Fruit fly (Drosophila melanogaster): Measurements from ENCODE around the gene Grip163.

Gene Grip163

dm6 chr3L:12030521-12030920, 32.6 kb upstream of the Grip163 start (continued):
- TF ChIP-seq CG4318 (GFP tag; optimal IDR thresholded peaks at IDR 0.05) (peak; percentile 18), Ets96B (tag; optimal IDR thresholded peaks at IDR 0.05) (peak; percentile 77), CG6808 (GFP tag; optimal IDR thresholded peaks at IDR 0.05) (peak; percentile 58), fkh (GFP tag; optimal IDR thresholded peaks at IDR 0.05) (no peak), CG3032 (tag; optimal IDR thresholded peaks at IDR 0.05) (peak; percentile 72), Met (GFP tag; optimal IDR thresholded peaks at IDR 0.05) (peak; percentile 54), CG9139 (GFP tag; optimal IDR thresholded peaks at IDR 0.05) (peak; percentile 15), CG11294 (GFP tag; IDR thresholded peaks at IDR 0.05) (no peak), CG6854 (GFP tag; optimal IDR thresholded peaks at IDR 0.05) (no peak), Smox (GFP tag; optimal IDR thresholded peaks at IDR 0.05) (no peak)

- TF ChIP-seq CG6792 (GFP tag; optimal IDR thresholded peaks at IDR 0.05) (no peak), CG8319 (GFP tag; optimal IDR thresholded peaks at IDR 0.05) (no peak), fkh (GFP tag; optimal IDR thresholded peaks at IDR 0.05) (no peak), Sox15 (GFP tag; optimal IDR thresholded peaks at IDR 0.05) (no peak), CG11762 (GFP tag; optimal IDR thresholded peaks at IDR 0.05; ENCODE audit: insufficient read depth) (no peak), CG6163 (GFP tag; IDR thresholded peaks at IDR 0.05) (0 out of 3 replicates have a peak, but pooled peaks have one; percentile 17), Hr38 (GFP tag; optimal IDR thresholded peaks at IDR 0.05) (no peak), CG32006 (GFP tag; optimal IDR thresholded peaks at IDR 0.05) (no peak), CG6854 (GFP tag; optimal IDR thresholded peaks at IDR 0.05) (peak; percentile 23), CG1621 (tag; optimal IDR thresholded peaks at IDR 0.05) (peak; percentile 59), CG6808 (GFP tag; optimal IDR thresholded peaks at IDR 0.05) (peak; percentile 2), net (GFP tag; optimal IDR thresholded peaks at IDR 0.05) (no peak), CG10669 (GFP tag; optimal IDR thresholded peaks at IDR 0.05) (no peak), eg (GFP tag; IDR thresholded peaks at IDR 0.05) (0 out of 3 replicates have a peak, but pooled peaks have one; percentile 14), CG10631 (GFP tag; optimal IDR thresholded peaks at IDR 0.05) (no peak), CG3032 (tag; optimal IDR thresholded peaks at IDR 0.05) (no peak), ss (GFP tag; optimal IDR thresholded peaks at IDR 0.05) (peak; percentile 18 to 54), dac (GFP tag; optimal IDR thresholded peaks at IDR 0.05) (no peak), CG9139 (GFP tag; optimal IDR thresholded peaks at IDR 0.05) (no peak), CG8632 (GFP tag; optimal IDR thresholded peaks at IDR 0.05) (no peak)
Measured at dm6 chr3L:12028534-12029029, 30.6 kb upstream of the Grip163 start.

dm6 chr3L:12027929-12028328, 30.0 kb upstream of the Grip163 start:
- TF ChIP-seq Blimp-1 (GFP tag; optimal IDR thresholded peaks at IDR 0.05) (peak; percentile 5), fd85E (GFP tag; optimal IDR thresholded peaks at IDR 0.05) (no peak)

- TF ChIP-seq CG3032 (tag; optimal IDR thresholded peaks at IDR 0.05): no peak
- no peak for TF ChIP-seq svp (GFP tag)
- TF ChIP-seq CG6163 (GFP tag; IDR thresholded peaks at IDR 0.05): peak; percentile 31; the same call in 2 of the 3 replicates
- no peak for TF ChIP-seq lz (GFP tag; optimal IDR thresholded peaks at IDR 0.05)
- peak; percentile 4 for TF ChIP-seq Sox102F (GFP tag; optimal IDR thresholded peaks at IDR 0.05)
- TF ChIP-seq Blimp-1 (GFP tag; optimal IDR thresholded peaks at IDR 0.05): no peak
- TF ChIP-seq Met (GFP tag; optimal IDR thresholded peaks at IDR 0.05): peak; percentile 41
- no peak for TF ChIP-seq CG10669 (GFP tag; optimal IDR thresholded peaks at IDR 0.05)
- TF ChIP-seq net (GFP tag; optimal IDR thresholded peaks at IDR 0.05): peak; percentile 17
- TF ChIP-seq CG8119 (GFP tag; IDR thresholded peaks at IDR 0.05): peak; percentile 53; the same call in 1 of the 3 replicates
- no peak for TF ChIP-seq spab (GFP tag; optimal IDR thresholded peaks at IDR 0.05)
- peak; percentile 17 for TF ChIP-seq Smox (GFP tag; optimal IDR thresholded peaks at IDR 0.05)
- TF ChIP-seq CG34406 (GFP tag; optimal IDR thresholded peaks at IDR 0.05): peak; percentile 21
- peak; percentile 34 for TF ChIP-seq acj6 (GFP tag; optimal IDR thresholded peaks at IDR 0.05)
- TF ChIP-seq cyc (GFP tag; optimal IDR thresholded peaks at IDR 0.05): peak; percentile 11
- TF ChIP-seq Hr4 (GFP tag; optimal IDR thresholded peaks at IDR 0.05): peak; percentile 37
- TF ChIP-seq Hr39 (GFP tag; optimal IDR thresholded peaks at IDR 0.05): peak; percentile 31
- TF ChIP-seq fkh (GFP tag; optimal IDR thresholded peaks at IDR 0.05): no peak
- no peak for TF ChIP-seq vri (GFP tag; optimal IDR thresholded peaks at IDR 0.05)
- peak; percentile 78 for TF ChIP-seq CG32006 (GFP tag; optimal IDR thresholded peaks at IDR 0.05)
- TF ChIP-seq CG3919 (GFP tag; optimal IDR thresholded peaks at IDR 0.05): peak; percentile 27
- TF ChIP-seq Lpt (GFP tag; optimal IDR thresholded peaks at IDR 0.05): no peak
- TF ChIP-seq OdsH (GFP tag; optimal IDR thresholded peaks at IDR 0.05): peak; percentile 27
- no peak for TF ChIP-seq CG9139 (GFP tag; optimal IDR thresholded peaks at IDR 0.05)
- TF ChIP-seq Eip93F (GFP tag; optimal IDR thresholded peaks at IDR 0.05): no peak
- TF ChIP-seq CG6808 (GFP tag; optimal IDR thresholded peaks at IDR 0.05): no peak
- TF ChIP-seq esn (GFP tag; optimal IDR thresholded peaks at IDR 0.05): peak; percentile 37
- TF ChIP-seq Eip75B (GFP tag; optimal IDR thresholded peaks at IDR 0.05): peak; percentile 11
- no peak for TF ChIP-seq dac (GFP tag; optimal IDR thresholded peaks at IDR 0.05)
Measured at dm6 chr3L:12024947-12025346, 27.0 kb upstream of the Grip163 start.
